Fruit fly (Drosophila melanogaster): Measurements from ENCODE around the gene CG4829.

Gene CG4829

DNA sequence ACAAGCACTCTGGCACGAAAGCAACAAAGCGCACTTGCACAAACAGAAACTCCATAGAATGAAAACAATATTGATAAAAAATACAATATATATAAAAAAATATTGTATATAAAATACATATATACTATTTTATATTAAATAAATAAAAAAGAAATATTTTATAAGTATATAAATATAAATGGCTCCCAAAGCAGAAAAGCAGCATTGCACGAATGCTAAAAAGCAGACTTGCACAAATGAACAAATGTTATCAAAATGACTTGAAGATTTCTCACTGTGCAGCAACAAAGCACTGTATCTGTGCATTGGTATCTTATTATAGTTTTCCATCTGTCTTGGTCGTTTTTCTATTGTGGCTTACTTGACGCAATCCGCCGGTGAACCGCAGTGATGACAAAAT, 42.7 kb upstream of the CG4829 start (continued):
- TF ChIP-seq CG9727 (GFP tag; optimal IDR thresholded peaks at IDR 0.05) (peak; percentile 24), Ssrp (tag; optimal IDR thresholded peaks at IDR 0.05) (peak; percentile 18), sisA (GFP tag; IDR thresholded peaks at IDR 0.05) (no peak), H15 (GFP tag; IDR thresholded peaks at IDR 0.05) (no peak), CG10543 (GFP tag; optimal IDR thresholded peaks at IDR 0.05) (no peak), CG15601 (tag; optimal IDR thresholded peaks at IDR 0.05) (peak; percentile 52), row (GFP tag; IDR thresholded peaks at IDR 0.05) (peak; percentile 14; the same call in 1 of the 3 replicates), NC2α (GFP tag; optimal IDR thresholded peaks at IDR 0.05) (no peak), nmo (GFP tag; optimal IDR thresholded peaks at IDR 0.05) (peak; percentile 69), Ptx1 (GFP tag; IDR thresholded peaks at IDR 0.05) (0 out of 2 replicates have a peak, but pooled peaks have one; percentile 25), Hey (tag; optimal IDR thresholded peaks at IDR 0.05) (no peak), CG42726 (GFP tag; IDR thresholded peaks at IDR 0.05; ENCODE audit: partially characterized antibody) (no peak), CG7839 (tag; optimal IDR thresholded peaks at IDR 0.05) (peak; percentile 56), bowl (GFP tag; IDR thresholded peaks at IDR 0.05) (no peak), pzg (GFP tag; optimal IDR thresholded peaks at IDR 0.05) (no peak), CG11695 (GFP tag; IDR thresholded peaks at IDR 0.05) (no peak), Rx (GFP tag; IDR thresholded peaks at IDR 0.05) (peak; percentile 18; the same call in 1 of the 2 replicates), tap (tag; optimal IDR thresholded peaks at IDR 0.05) (peak; percentile 18), Atf3 (GFP tag; optimal IDR thresholded peaks at IDR 0.05) (no peak), Sry-δ (GFP tag; optimal IDR thresholded peaks at IDR 0.05) (no peak), lab (GFP tag; optimal IDR thresholded peaks at IDR 0.05) (peak; percentile 20), gem (tag; optimal IDR thresholded peaks at IDR 0.05) (peak; percentile 42), ATbp (GFP tag; optimal IDR thresholded peaks at IDR 0.05) (peak; percentile 14), CG10979 (tag; optimal IDR thresholded peaks at IDR 0.05) (peak; percentile 46), HLH4C (GFP tag; IDR thresholded peaks at IDR 0.05; ENCODE audit: partially characterized antibody) (no peak), CkIIα-i1 (GFP tag; IDR thresholded peaks at IDR 0.05) (no peak), Opbp (GFP tag; IDR thresholded peaks at IDR 0.05; ENCODE audit: partially characterized antibody) (no peak), phol (tag; optimal IDR thresholded peaks at IDR 0.05) (peak; percentile 32), zfh1 (GFP tag; IDR thresholded peaks at IDR 0.05) (no peak), CG8924 (tag; optimal IDR thresholded peaks at IDR 0.05) (peak; percentile 6), CG13424 (tag; optimal IDR thresholded peaks at IDR 0.05) (peak; percentile 14), CG16815 (GFP tag; optimal IDR thresholded peaks at IDR 0.05) (no peak), oc (tag; optimal IDR thresholded peaks at IDR 0.05) (peak; percentile 3), CG11085 (GFP tag; IDR thresholded peaks at IDR 0.05) (no peak), dmrt99B (tag; optimal IDR thresholded peaks at IDR 0.05) (peak; percentile 63), Fer1 (GFP tag; optimal IDR thresholded peaks at IDR 0.05) (peak; percentile 11), Blimp-1 (GFP tag; optimal IDR thresholded peaks at IDR 0.05) (peak; percentile 14), CG12942 (GFP tag; optimal IDR thresholded peaks at IDR 0.05) (no peak), az2 (GFP tag; optimal IDR thresholded peaks at IDR 0.05) (no peak), CG31388 (GFP tag; optimal IDR thresholded peaks at IDR 0.05) (no peak), Hr3 (GFP tag; optimal IDR thresholded peaks at IDR 0.05) (peak; percentile 39)

Measured in whole organism, embryonic.